Worm (Caenorhabditis elegans) whole organism, L1 larva: ENCODE results near the gene rec-8.

Experiments
- C16A3.4 ChIP-seq: fragments of 150-350 bp; optimal IDR thresholded peaks from 2 replicates; lab custom pipeline; 2014; ENCODE audit warnings: missing biosample characterization, missing genetic modification characterization
- F16B12.6 ChIP-seq: fragments of 150-350 bp; optimal IDR thresholded peaks from 2 replicates; lab custom pipeline; 2014; ENCODE audit warnings: missing biosample characterization, missing genetic modification characterization
- Y116A8C.19 ChIP-seq: sonication (generic microtip); optimal IDR thresholded peaks from 2 replicates; lab custom pipeline; 2016; ENCODE audit warnings: missing compliant biosample characterization, missing genetic modification characterization, borderline replicate concordance
- aly-2 ChIP-seq: fragments of 150-350 bp; optimal IDR thresholded peaks from 2 replicates; lab custom pipeline; 2014; ENCODE audit warnings: missing biosample characterization, missing genetic modification characterization
- ceh-82 ChIP-seq, 3 experiments: fragments of 150-350 bp in 1 of 3; sonication (generic microtip) in 2 of 3; optimal IDR thresholded peaks; 2 replicates each; lab custom pipeline; 2014 to 2017; ENCODE audit warnings: missing biosample characterization in 3 of 3, missing genetic modification characterization in 3 of 3
- ceh-88 ChIP-seq: fragments of 200-800 bp; sonication (Bioruptor generic); IDR thresholded peaks from 2 replicates; pipeline ENCODE4 v1.3.6; 2022; ENCODE audit warnings: missing genetic modification characterization, missing compliant biosample characterization
- ces-1 ChIP-seq: fragments of 150-350 bp; optimal IDR thresholded peaks from 2 replicates; lab custom pipeline; 2014; ENCODE audit warnings: missing biosample characterization, missing genetic modification reagents, missing genetic modification characterization
- dsc-1 ChIP-seq: sonication (generic microtip); optimal IDR thresholded peaks from 2 replicates; lab custom pipeline; 2016; ENCODE audit warnings: mild to moderate bottlenecking, missing genetic modification characterization, missing compliant biosample characterization
- efl-1 ChIP-seq, 4 experiments: fragments of 150-350 bp; optimal IDR thresholded peaks in 3 of 4; peaks in 1 of 4; 1 replicate in 1 of 4; 2 replicates in 3 of 4; lab custom pipeline; 2014; ENCODE audit warnings: missing biosample characterization in 2 of 4, missing genetic modification characterization in 2 of 4, missing genetic modification reagents in 2 of 4
- elt-2 ChIP-seq: sonication (generic microtip); optimal IDR thresholded peaks from 2 replicates; lab custom pipeline; 2016; ENCODE audit warnings: missing genetic modification characterization, mild to moderate bottlenecking, inconsistent platforms, missing compliant biosample characterization, missing genetic modification reagents
- elt-3 ChIP-seq, 6 experiments: fragments of 150-350 bp in 1 of 6; sonication (generic microtip); optimal IDR thresholded peaks; 2 replicates each; lab custom pipeline; 2017 to 2018; ENCODE audit warnings: missing biosample characterization in 6 of 6, missing genetic modification characterization in 6 of 6, inconsistent platforms in 1 of 6
- fkh-10 ChIP-seq: sonication (generic microtip); optimal IDR thresholded peaks from 2 replicates; lab custom pipeline; 2017; ENCODE audit warnings: missing biosample characterization, missing genetic modification reagents, missing genetic modification characterization
- fos-1 ChIP-seq: fragments of 150-350 bp; optimal IDR thresholded peaks from 2 replicates; lab custom pipeline; 2014; ENCODE audit warnings: missing biosample characterization, missing genetic modification characterization
- hlh-4 ChIP-seq: sonication (generic microtip); optimal IDR thresholded peaks from 2 replicates; lab custom pipeline; 2016; ENCODE audit warnings: mild to moderate bottlenecking, missing genetic modification characterization, missing compliant biosample characterization
- hpl-2 ChIP-seq: fragments of 150-350 bp; optimal IDR thresholded peaks from 2 replicates; lab custom pipeline; 2014; ENCODE audit warnings: missing biosample characterization, missing genetic modification reagents, missing genetic modification characterization
- isw-1 ChIP-seq: fragments of 200-800 bp; sonication (Bioruptor generic); IDR thresholded peaks from 2 replicates; pipeline ENCODE4 v1.3.6; 2022; ENCODE audit warnings: missing genetic modification characterization, missing compliant biosample characterization
- jun-1 ChIP-seq: fragments of 150-350 bp; optimal IDR thresholded peaks from 2 replicates; lab custom pipeline; 2014; ENCODE audit warnings: missing biosample characterization, missing genetic modification reagents, missing genetic modification characterization
- lin-35 ChIP-seq, 2 experiments: fragments of 150-350 bp; optimal IDR thresholded peaks; 2 replicates each; lab custom pipeline; 2014; ENCODE audit warnings: missing biosample characterization in 2 of 2, missing genetic modification characterization in 2 of 2, missing genetic modification reagents in 2 of 2
- mab-9 ChIP-seq: fragments of 200-800 bp; sonication (Bioruptor generic); IDR thresholded peaks from 2 replicates; pipeline ENCODE4 v1.3.6; 2022; ENCODE audit warnings: missing genetic modification reagents, missing genetic modification characterization, missing compliant biosample characterization
- mep-1 ChIP-seq: fragments of 150-350 bp; optimal IDR thresholded peaks from 2 replicates; lab custom pipeline; 2014; ENCODE audit warnings: missing biosample characterization, missing genetic modification characterization
- nhr-11 ChIP-seq: fragments of 150-350 bp; optimal IDR thresholded peaks from 2 replicates; lab custom pipeline; 2014; ENCODE audit warnings: missing biosample characterization, missing genetic modification characterization
- nhr-12 ChIP-seq: sonication (generic microtip); optimal IDR thresholded peaks from 2 replicates; lab custom pipeline; 2017; ENCODE audit warnings: missing biosample characterization, missing genetic modification characterization
- nhr-20 ChIP-seq: sonication (generic microtip); optimal IDR thresholded peaks from 2 replicates; lab custom pipeline; 2016; ENCODE audit warnings: mild to moderate bottlenecking, missing genetic modification characterization, missing compliant biosample characterization
- nhr-71 ChIP-seq: sonication (generic microtip); optimal IDR thresholded peaks from 2 replicates; lab custom pipeline; 2016; ENCODE audit warnings: mild to moderate bottlenecking, missing genetic modification characterization, moderate library complexity, missing compliant biosample characterization
- nhr-77 ChIP-seq: fragments of 150-350 bp; optimal IDR thresholded peaks from 2 replicates; lab custom pipeline; 2014; ENCODE audit warnings: missing biosample characterization, missing genetic modification characterization
- pag-3 ChIP-seq: sonication (generic microtip); optimal IDR thresholded peaks from 2 replicates; lab custom pipeline; 2017; ENCODE audit warnings: missing genetic modification characterization, mild to moderate bottlenecking, missing compliant biosample characterization, antibody characterized with exemption, borderline replicate concordance; ENCODE audit not compliant: insufficient read depth
- pax-3 ChIP-seq: fragments of 200-800 bp; sonication (Bioruptor generic); optimal IDR thresholded peaks from 2 replicates; lab custom pipeline; 2018; ENCODE audit warnings: mild to moderate bottlenecking, missing genetic modification characterization, moderate library complexity, missing compliant biosample characterization
- pqm-1 ChIP-seq: sonication (generic microtip); optimal IDR thresholded peaks from 3 replicates; lab custom pipeline; 2017; ENCODE audit warnings: missing biosample characterization, missing genetic modification characterization
- rnt-1 ChIP-seq: sonication (generic microtip); optimal IDR thresholded peaks from 2 replicates; lab custom pipeline; 2016; ENCODE audit warnings: mild to moderate bottlenecking, missing genetic modification characterization, moderate library complexity, missing compliant biosample characterization
- snpc-4 ChIP-seq: fragments of 150-350 bp; optimal IDR thresholded peaks from 2 replicates; lab custom pipeline; 2014; ENCODE audit warnings: missing biosample characterization, missing genetic modification characterization
- snu-23 ChIP-seq: sonication (generic microtip); optimal IDR thresholded peaks from 2 replicates; lab custom pipeline; 2016; ENCODE audit warnings: missing genetic modification characterization, missing compliant biosample characterization
- sox-4 ChIP-seq: sonication (generic microtip); optimal IDR thresholded peaks from 2 replicates; lab custom pipeline; 2016; ENCODE audit warnings: missing genetic modification characterization, missing compliant biosample characterization
- sptf-1 ChIP-seq: fragments of 150-350 bp; optimal IDR thresholded peaks from 2 replicates; lab custom pipeline; 2014; ENCODE audit warnings: missing biosample characterization, missing genetic modification characterization
- tbx-2 ChIP-seq: sonication (generic microtip); optimal IDR thresholded peaks from 2 replicates; lab custom pipeline; 2016; ENCODE audit warnings: missing genetic modification characterization, missing compliant biosample characterization
- tlp-1 ChIP-seq: fragments of 150-350 bp; optimal IDR thresholded peaks from 2 replicates; lab custom pipeline; 2014; ENCODE audit warnings: missing biosample characterization, missing genetic modification characterization
- unc-98 ChIP-seq: fragments of 200-800 bp; sonication (Bioruptor generic); IDR thresholded peaks from 2 replicates; pipeline ENCODE4 v1.3.6; 2022; ENCODE audit warnings: missing genetic modification characterization, missing compliant biosample characterization
- vab-15 ChIP-seq: sonication (generic microtip); optimal IDR thresholded peaks from 2 replicates; lab custom pipeline; 2017; ENCODE audit warnings: missing genotype, mild to moderate bottlenecking, missing genetic modification characterization, missing compliant biosample characterization
- ztf-11 ChIP-seq, 2 experiments: sonication (generic microtip); optimal IDR thresholded peaks; 2 replicates each; lab custom pipeline; 2016 to 2017; ENCODE audit warnings: missing genetic modification characterization in 2 of 2, missing biosample characterization in 1 of 2, missing compliant biosample characterization in 1 of 2

The rec-8 gene

ce11 chrIV:13330547-13330946 lies 22.4 kb downstream of the rec-8 start:
- TF ChIP-seq F16B12.6 (tag; lab: Kevin White, UChicago) (no peak), efl-1 (optimal IDR thresholded peaks at IDR 0.05; lab: Kevin White, UChicago) (no peak), efl-1 (GFP tag; optimal IDR thresholded peaks at IDR 0.05 in 1 of 2; lab: Kevin White, UChicago) (peak in 1 of 2 experiments; percentile 53)

ce11 chrIV:13328059-13328458 lies 24.9 kb downstream of the rec-8 start, which contains the start of gene far-6:
Gene far-6 (plus strand): TSS chrIV:13328359.
- TF ChIP-seq isw-1 (GFP tag; lab: Robert Waterston, UW): no peak
- TF ChIP-seq, all 84 proteins: peak for 0

ce11 chrIV:13327064-13327463 lies 25.9 kb downstream of the rec-8 start:
- TF ChIP-seq hlh-4 (tag; lab: Kevin White, UChicago) (no peak), sox-4 (tag; lab: Kevin White, UChicago) (no peak), dsc-1 (no peak), hpl-2 (GFP tag; lab: Kevin White, UChicago) (no peak), tlp-1 (tag; lab: Kevin White, UChicago) (peak; percentile 75), nhr-77 (tag; lab: Kevin White, UChicago) (no peak), lin-35 (GFP tag; optimal IDR thresholded peaks at IDR 0.05; lab: Kevin White, UChicago) (peak in 1 of 2 experiments; percentile 27), pqm-1 (tag; lab: Kevin White, UChicago) (peak; percentile 61), rnt-1 (tag; lab: Kevin White, UChicago) (no peak), C16A3.4 (tag; lab: Kevin White, UChicago) (no peak), Y116A8C.19 (tag; lab: Kevin White, UChicago) (no peak), ces-1 (no peak), vab-15 (no peak), tbx-2 (tag; lab: Kevin White, UChicago) (no peak), fkh-10 (GFP tag; lab: Kevin White, UChicago) (no peak), snpc-4 (tag; lab: Kevin White, UChicago) (no peak), pag-3 (tag; lab: Kevin White, UChicago) (no peak), efl-1 (optimal IDR thresholded peaks at IDR 0.05; lab: Kevin White, UChicago) (no peak), efl-1 (GFP tag; optimal IDR thresholded peaks at IDR 0.05 in 1 of 2; lab: Kevin White, UChicago) (peak in 1 of 2 experiments; percentile 82), elt-2 (tag; lab: Kevin White, UChicago) (peak; percentile 90), ztf-11 (tag; optimal IDR thresholded peaks at IDR 0.05; lab: Kevin White, UChicago) (no peak), mab-9 (no peak), unc-98 (no peak), fos-1 (tag; lab: Kevin White, UChicago) (no peak), F16B12.6 (tag; lab: Kevin White, UChicago) (no peak), ceh-88 (no peak), ceh-82 (tag; optimal IDR thresholded peaks at IDR 0.05; lab: Kevin White, UChicago) (no peak), jun-1 (tag; lab: Kevin White, UChicago) (peak; percentile 39), elt-3 (tag; optimal IDR thresholded peaks at IDR 0.05; lab: Kevin White, UChicago) (no peak), nhr-71 (tag; lab: Kevin White, UChicago) (no peak), mep-1 (no peak)

ce11 chrIV:13323823-13324359 lies 29.1 kb downstream of the rec-8 start, which contains the start of gene fat-2:
Gene fat-2 (plus strand): TSS chrIV:13323873.
- TF ChIP-seq snu-23: no peak
- no peak for TF ChIP-seq sptf-1
- no peak for TF ChIP-seq ceh-82 (tag; optimal IDR thresholded peaks at IDR 0.05; lab: Kevin White, UChicago)
- no peak for TF ChIP-seq nhr-77 (tag; lab: Kevin White, UChicago)
- no peak for TF ChIP-seq pax-3 (tag; lab: Kevin White, UChicago)
- TF ChIP-seq nhr-12: no peak
- no peak for TF ChIP-seq aly-2
- no peak for TF ChIP-seq nhr-20 (tag; lab: Kevin White, UChicago)
- no peak for TF ChIP-seq nhr-11 (tag; lab: Kevin White, UChicago)
